Worm (Caenorhabditis elegans) whole organism, midembryonic: Measurements from ENCODE around the gene T25B6.3.
A peak's percentile ranks its signal among the peaks of the same experiment; 100 is the strongest.

Source experiments
- T22C8.4 ChIP-seq: fragments of 200-800 bp; sonication (Bioruptor generic); IDR thresholded peaks from 2 replicates; pipeline ENCODE4 v1.3.6; 2022; ENCODE audit warnings: missing genetic modification characterization, missing compliant biosample characterization
- cog-1 ChIP-seq: sonication (generic microtip); optimal IDR thresholded peaks from 2 replicates; lab custom pipeline; 2016; ENCODE audit warnings: missing genetic modification characterization, missing compliant biosample characterization
- med-1 ChIP-seq: sonication (generic microtip); optimal IDR thresholded peaks from 2 replicates; lab custom pipeline; 2017; ENCODE audit warnings: missing genetic modification characterization, mild to moderate bottlenecking, missing compliant biosample characterization, antibody characterized with exemption, missing genetic modification reagents; ENCODE audit not compliant: insufficient read depth
- ref-1 ChIP-seq: fragments of 200-800 bp; sonication (Bioruptor generic); conservative IDR thresholded peaks from 2 replicates; pipeline ENCODE4 v1.3.6; 2022; ENCODE audit warnings: missing genetic modification reagents, missing genetic modification characterization, missing compliant biosample characterization
- ztf-23 ChIP-seq: fragments of 200-800 bp; sonication (Bioruptor generic); IDR thresholded peaks from 2 replicates; pipeline ENCODE4 v1.3.6; 2022; ENCODE audit warnings: missing genetic modification reagents, missing genetic modification characterization, missing compliant biosample characterization
- ztf-29 ChIP-seq: fragments of 200-800 bp; sonication (Bioruptor generic); IDR thresholded peaks from 2 replicates; pipeline ENCODE4 v1.3.6; 2022; ENCODE audit warnings: missing genetic modification reagents, missing genetic modification characterization, missing compliant biosample characterization

ce11 chrX:9024270-9024669 is 3.1 kb upstream of the T25B6.3 start:
- TF ChIP-seq ztf-23 (GFP tag; lab: Robert Waterston, UW) (no peak), ref-1 (GFP tag; lab: Robert Waterston, UW) (peak; percentile 71; the same call in 1 of the 2 replicates), cog-1 (tag; lab: Kevin White, UChicago) (no peak), T22C8.4 (GFP tag; lab: Robert Waterston, UW) (peak; percentile 34; the same call in 1 of the 2 replicates), med-1 (GFP tag; lab: Kevin White, UChicago) (no peak), ztf-29 (no peak)
